Fruit fly (Drosophila melanogaster): ENCODE measurements around the gene CG31380.

- no peak for TF ChIP-seq psq (optimal IDR thresholded peaks at IDR 0.05)
- TF ChIP-seq CG8478 (optimal IDR thresholded peaks at IDR 0.05): no peak
These were observed 22.4 kb upstream of the CG31380 start, which contains the start of the genes Acam and CG17770 for dm6 chr3R:25811611-25812010.
